Worm (Caenorhabditis elegans): ENCODE results near the gene F35C11.4.

F35C11.4 gene

ce11 chrII:8223422-8223821, 25.4 kb upstream of the F35C11.4 start:
- TF ChIP-seq ceh-31 (tag; optimal IDR thresholded peaks at IDR 0.05) (peak; percentile 59), ceh-22 (tag; optimal IDR thresholded peaks at IDR 0.05) (no peak), sox-2 (GFP tag; IDR thresholded peaks at IDR 0.05) (peak; percentile 32; the same call in 1 of the 2 replicates), tbx-2 (tag; optimal IDR thresholded peaks at IDR 0.05) (no peak), unc-42 (tag; optimal IDR thresholded peaks at IDR 0.05) (no peak), syd-9 (tag; optimal IDR thresholded peaks at IDR 0.05) (no peak), pax-1 (tag; optimal IDR thresholded peaks at IDR 0.05) (peak; percentile 87)

DNA sequence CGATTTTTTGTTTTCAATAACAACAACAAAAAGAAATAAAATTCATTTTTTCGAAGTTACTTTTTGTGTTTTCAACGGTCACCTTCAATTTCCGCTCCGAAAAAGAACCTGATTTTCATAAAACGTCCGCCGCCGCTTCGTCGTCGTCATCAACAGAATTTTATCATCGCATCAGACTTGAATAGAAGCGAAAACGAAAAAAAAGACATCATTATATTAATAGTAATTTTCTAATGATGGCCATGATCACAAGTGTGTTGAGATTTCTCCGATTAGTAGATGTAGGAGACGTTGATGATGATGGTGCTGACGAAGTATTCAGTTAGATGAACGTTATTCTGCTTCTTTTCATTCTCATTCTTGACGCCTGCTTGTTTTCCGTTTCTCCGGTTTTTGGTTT, 24.9 kb upstream of the F35C11.4 start:
- TF ChIP-seq hlh-13 (GFP tag; optimal IDR thresholded peaks at IDR 0.05) (no peak), Y22D7AL.16 (tag; optimal IDR thresholded peaks at IDR 0.05) (no peak), unc-3 (GFP tag; conservative IDR thresholded peaks at IDR 0.05) (no peak), unc-3 (tag; optimal IDR thresholded peaks at IDR 0.05) (no peak), ceh-24 (tag; optimal IDR thresholded peaks at IDR 0.05) (no peak), hlh-30 (tag; optimal IDR thresholded peaks at IDR 0.05; ENCODE audit: insufficient read depth) (no peak), ztf-16 (tag; optimal IDR thresholded peaks at IDR 0.05) (no peak), pha-4 (tag; optimal IDR thresholded peaks at IDR 0.05) (no peak), ceh-19 (GFP tag; optimal IDR thresholded peaks at IDR 0.05) (no peak), F13H6.1 (tag; optimal IDR thresholded peaks at IDR 0.05) (no peak), syd-9 (tag; optimal IDR thresholded peaks at IDR 0.05) (no peak), lin-11 (tag; optimal IDR thresholded peaks at IDR 0.05) (no peak), rnt-1 (tag; optimal IDR thresholded peaks at IDR 0.05) (no peak), fkh-10 (GFP tag; optimal IDR thresholded peaks at IDR 0.05) (no peak), eyg-1 (tag; optimal IDR thresholded peaks at IDR 0.05) (no peak), lim-6 (tag; optimal IDR thresholded peaks at IDR 0.05) (no peak), ceh-31 (tag; optimal IDR thresholded peaks at IDR 0.05) (no peak), ceh-48 (tag; optimal IDR thresholded peaks at IDR 0.05) (no peak), elt-2 (tag; optimal IDR thresholded peaks at IDR 0.05) (no peak), tbx-7 (tag; optimal IDR thresholded peaks at IDR 0.05) (no peak), ceh-9 (tag; optimal IDR thresholded peaks at IDR 0.05) (no peak)

ce11 chrII:8224623-8225022, 24.2 kb upstream of the F35C11.4 start:
- TF ChIP-seq nhr-11 (tag; optimal IDR thresholded peaks at IDR 0.05) = no peak
- TF ChIP-seq ahr-1 (tag; optimal IDR thresholded peaks at IDR 0.05) = no peak
- no peak for TF ChIP-seq mec-3 (tag; optimal IDR thresholded peaks at IDR 0.05; ENCODE audit: borderline replicate concordance)
- no peak for TF ChIP-seq ceh-34 (tag; optimal IDR thresholded peaks at IDR 0.05)
- TF ChIP-seq eyg-1 (tag; optimal IDR thresholded peaks at IDR 0.05) = no peak
- TF ChIP-seq ceh-18 (tag; optimal IDR thresholded peaks at IDR 0.05) = no peak
- no peak for TF ChIP-seq pag-3 (tag; optimal IDR thresholded peaks at IDR 0.05; ENCODE audit: borderline replicate concordance)
- no peak for TF ChIP-seq K02D7.2 (tag; optimal IDR thresholded peaks at IDR 0.05)
- TF ChIP-seq ceh-22 (tag; optimal IDR thresholded peaks at IDR 0.05) = no peak
- no peak for TF ChIP-seq hlh-6 (tag; optimal IDR thresholded peaks at IDR 0.05)
- TF ChIP-seq sox-2 (GFP tag; IDR thresholded peaks at IDR 0.05) = no peak
- TF ChIP-seq hlh-15 (tag; optimal IDR thresholded peaks at IDR 0.05) = no peak
- TF ChIP-seq ceh-48 (tag; optimal IDR thresholded peaks at IDR 0.05) = no peak
- no peak for TF ChIP-seq rnt-1 (tag; optimal IDR thresholded peaks at IDR 0.05)

ce11 chrII:8225347-8225746, 23.5 kb upstream of the F35C11.4 start:
- no peak for TF ChIP-seq pros-1 (tag; optimal IDR thresholded peaks at IDR 0.05)
- TF ChIP-seq ceh-14 (tag; optimal IDR thresholded peaks at IDR 0.05) = no peak
- TF ChIP-seq hlh-15 (tag; optimal IDR thresholded peaks at IDR 0.05) = no peak
- no peak for TF ChIP-seq unc-42 (tag; optimal IDR thresholded peaks at IDR 0.05)
- TF ChIP-seq tbx-7 (tag; optimal IDR thresholded peaks at IDR 0.05) = no peak

Data from whole organism, late embryonic.